Fruit fly (Drosophila melanogaster): Measurements from ENCODE around the gene Mtp.

Mtp gene

dm6 chr2L:20943148-20943547 is 20.5 kb upstream of the Mtp start (continued):
- TF ChIP-seq CG3032 (tag; optimal IDR thresholded peaks at IDR 0.05) (no peak), CG10669 (GFP tag; optimal IDR thresholded peaks at IDR 0.05) (peak; percentile 1), CG6163 (GFP tag; IDR thresholded peaks at IDR 0.05) (peak; percentile 46; the same call in 1 of the 3 replicates), net (GFP tag; optimal IDR thresholded peaks at IDR 0.05) (peak; percentile 19), Met (GFP tag; optimal IDR thresholded peaks at IDR 0.05) (peak; percentile 38), CG7368 (GFP tag; optimal IDR thresholded peaks at IDR 0.05) (peak; percentile 4), Sox14 (GFP tag; optimal IDR thresholded peaks at IDR 0.05) (peak; percentile 50), CG10631 (GFP tag; optimal IDR thresholded peaks at IDR 0.05) (peak; percentile 54), fkh (GFP tag; optimal IDR thresholded peaks at IDR 0.05) (no peak), CG32006 (GFP tag; optimal IDR thresholded peaks at IDR 0.05) (peak; percentile 83), CG6854 (GFP tag; optimal IDR thresholded peaks at IDR 0.05) (no peak), CG6792 (GFP tag; optimal IDR thresholded peaks at IDR 0.05) (peak; percentile 20), lz (GFP tag; optimal IDR thresholded peaks at IDR 0.05) (peak; percentile 24), Ets96B (tag; optimal IDR thresholded peaks at IDR 0.05) (no peak), Lpt (GFP tag; optimal IDR thresholded peaks at IDR 0.05) (peak; percentile 6), dac (GFP tag; optimal IDR thresholded peaks at IDR 0.05) (peak; percentile 73), topi (GFP tag; optimal IDR thresholded peaks at IDR 0.05) (peak; percentile 26), CG31627 (GFP tag; optimal IDR thresholded peaks at IDR 0.05) (peak; percentile 44), eg (GFP tag; IDR thresholded peaks at IDR 0.05) (0 out of 3 replicates have a peak, but pooled peaks have one; percentile 32), CG9139 (GFP tag; optimal IDR thresholded peaks at IDR 0.05) (no peak), CG34406 (GFP tag; optimal IDR thresholded peaks at IDR 0.05) (peak; percentile 24), Hr38 (GFP tag; optimal IDR thresholded peaks at IDR 0.05) (no peak)

- no peak for TF ChIP-seq CG6276 (GFP tag; optimal IDR thresholded peaks at IDR 0.05)
- TF ChIP-seq fd59A (GFP tag; optimal IDR thresholded peaks at IDR 0.05): no peak
- peak; percentile 25 for TF ChIP-seq CG8632 (GFP tag; optimal IDR thresholded peaks at IDR 0.05)
- TF ChIP-seq CG4318 (GFP tag; optimal IDR thresholded peaks at IDR 0.05): no peak
- TF ChIP-seq Hr4 (GFP tag; optimal IDR thresholded peaks at IDR 0.05): peak; percentile 12
- TF ChIP-seq Smox (GFP tag; optimal IDR thresholded peaks at IDR 0.05): no peak
- TF ChIP-seq CG10669 (GFP tag; optimal IDR thresholded peaks at IDR 0.05): no peak
- TF ChIP-seq CG3032 (tag; optimal IDR thresholded peaks at IDR 0.05): no peak
- no peak for TF ChIP-seq CG8319 (GFP tag; optimal IDR thresholded peaks at IDR 0.05)
- TF ChIP-seq CG32006 (GFP tag; optimal IDR thresholded peaks at IDR 0.05): peak; percentile 52
- TF ChIP-seq net (GFP tag; optimal IDR thresholded peaks at IDR 0.05): no peak
- no peak for TF ChIP-seq CG11294 (GFP tag; IDR thresholded peaks at IDR 0.05)
- no peak for TF ChIP-seq cyc (GFP tag; optimal IDR thresholded peaks at IDR 0.05)
- no peak for TF ChIP-seq CG16779 (tag; optimal IDR thresholded peaks at IDR 0.05)
- peak in 1 of 2 experiments; percentile 34 for TF ChIP-seq salr (GFP tag; optimal IDR thresholded peaks at IDR 0.05)
- TF ChIP-seq lz (GFP tag; optimal IDR thresholded peaks at IDR 0.05): no peak
- no peak for TF ChIP-seq Eip93F (GFP tag; optimal IDR thresholded peaks at IDR 0.05)
- no peak for TF ChIP-seq eg (GFP tag; IDR thresholded peaks at IDR 0.05)
- TF ChIP-seq topi (GFP tag; optimal IDR thresholded peaks at IDR 0.05): peak; percentile 2
- no peak for TF ChIP-seq CG8119 (GFP tag; IDR thresholded peaks at IDR 0.05)
- TF ChIP-seq OdsH (GFP tag; optimal IDR thresholded peaks at IDR 0.05): peak; percentile 51
- TF ChIP-seq Gug (GFP tag; IDR thresholded peaks at IDR 0.05): no peak
- TF ChIP-seq CG15336 (GFP tag; IDR thresholded peaks at IDR 0.05): peak; percentile 38
- peak; percentile 20 for TF ChIP-seq CG10631 (GFP tag; optimal IDR thresholded peaks at IDR 0.05)
- TF ChIP-seq fd85E (GFP tag; optimal IDR thresholded peaks at IDR 0.05): no peak
- peak; percentile 20 for TF ChIP-seq CG3919 (GFP tag; optimal IDR thresholded peaks at IDR 0.05)
- TF ChIP-seq CG9139 (GFP tag; optimal IDR thresholded peaks at IDR 0.05): no peak
- peak; percentile 55 for TF ChIP-seq Ets96B (tag; optimal IDR thresholded peaks at IDR 0.05)
- TF ChIP-seq esn (GFP tag; optimal IDR thresholded peaks at IDR 0.05): peak; percentile 7
- TF ChIP-seq Met (GFP tag; optimal IDR thresholded peaks at IDR 0.05): peak; percentile 24
- TF ChIP-seq CG6163 (GFP tag; IDR thresholded peaks at IDR 0.05): 0 out of 3 replicates have a peak, but pooled peaks have one; percentile 6
- no peak for TF ChIP-seq CG6808 (GFP tag; optimal IDR thresholded peaks at IDR 0.05)
- peak; percentile 36 for TF ChIP-seq svp (GFP tag)
- no peak for TF ChIP-seq dsx (GFP tag; optimal IDR thresholded peaks at IDR 0.05; ENCODE audit: poor library complexity, severe bottlenecking)
- TF ChIP-seq achi (GFP tag; optimal IDR thresholded peaks at IDR 0.05): peak; percentile 16
- TF ChIP-seq Sox15 (GFP tag; optimal IDR thresholded peaks at IDR 0.05): no peak
- peak; percentile 19 for TF ChIP-seq CG34406 (GFP tag; optimal IDR thresholded peaks at IDR 0.05)
- TF ChIP-seq ss (GFP tag; optimal IDR thresholded peaks at IDR 0.05): peak in 1 of 2 experiments; percentile 10
- TF ChIP-seq acj6 (GFP tag; optimal IDR thresholded peaks at IDR 0.05): peak; percentile 34
These were observed 19.7 kb upstream of the Mtp start for dm6 chr2L:20942206-20942863.

All from whole organism, prepupa.